Fruit fly (Drosophila melanogaster) whole organism, embryonic: ENCODE measurements around the gene SK.

Experiments used
- CG1602 ChIP-seq: fragments of 200-800 bp; sonication (Bioruptor generic); optimal IDR thresholded peaks from 3 replicates; lab custom pipeline; 2016; ENCODE audit warnings: missing biosample characterization, missing genetic modification characterization
- CG30020 ChIP-seq: fragments of 200-800 bp; optimal IDR thresholded peaks from 2 replicates; lab custom pipeline; 2019; ENCODE audit warnings: missing biosample characterization, mild to moderate bottlenecking, missing genetic modification characterization, moderate library complexity
- CG4707 ChIP-seq: fragments of 200-800 bp; sonication (Bioruptor generic); optimal IDR thresholded peaks from 2 replicates; lab custom pipeline; 2018; ENCODE audit warnings: missing biosample characterization, mild to moderate bottlenecking, missing genetic modification characterization, moderate library complexity
- gem ChIP-seq: fragments of 200-800 bp; sonication (Bioruptor generic); optimal IDR thresholded peaks from 2 replicates; lab custom pipeline; 2019; ENCODE audit warnings: missing biosample characterization, mild to moderate bottlenecking, missing genetic modification characterization, moderate library complexity
- ssp ChIP-seq: fragments of 200-800 bp; sonication (Bioruptor generic); IDR thresholded peaks from 2 replicates; pipeline ENCODE4 v1.3.6; 2022; ENCODE audit warnings: missing biosample characterization, missing genetic modification characterization

dm6 chrX:5382539-5382938 is 42.5 kb downstream of the SK start:
- TF ChIP-seq CG4707 (no peak), CG30020 (no peak), gem (no peak), CG1602 (GFP tag; lab: Kevin White, UChicago) (no peak), ssp (GFP tag; lab: Robert Waterston, UW) (no peak)
